Worm (Caenorhabditis elegans) whole organism, L2 larva: ENCODE data around the gene efk-1.

ENCODE experiments used
- ama-1 ChIP-seq: fragments of 150-350 bp; optimal IDR thresholded peaks from 2 replicates; lab custom pipeline; 2018; ENCODE audit warnings: inconsistent platforms
- fos-1 ChIP-seq: fragments of 150-350 bp; optimal IDR thresholded peaks from 2 replicates; lab custom pipeline; 2014; ENCODE audit warnings: missing biosample characterization, missing genetic modification characterization
- lsy-2 ChIP-seq, 2 experiments: fragments of 150-350 bp in 1 of 2; sonication (generic microtip) in 1 of 2; optimal IDR thresholded peaks; 2 replicates each; lab custom pipeline; 2014 to 2017; ENCODE audit warnings: missing biosample characterization in 2 of 2, missing genetic modification characterization in 2 of 2
- nhr-23 ChIP-seq: fragments of 150-350 bp; optimal IDR thresholded peaks from 2 replicates; lab custom pipeline; 2014; ENCODE audit warnings: missing biosample characterization, missing genetic modification reagents, missing genetic modification characterization
- nhr-237 ChIP-seq: fragments of 150-350 bp; optimal IDR thresholded peaks from 2 replicates; lab custom pipeline; 2014; ENCODE audit warnings: missing biosample characterization, missing genetic modification characterization
- sma-3 ChIP-seq: sonication (generic microtip); optimal IDR thresholded peaks from 2 replicates; lab custom pipeline; 2016; ENCODE audit warnings: missing genetic modification reagents, missing genetic modification characterization, missing compliant biosample characterization
- unc-62 ChIP-seq: fragments of 150-350 bp; optimal IDR thresholded peaks from 2 replicates; lab custom pipeline; 2014; ENCODE audit warnings: missing biosample characterization, missing genetic modification reagents, missing genetic modification characterization
- ztf-11 ChIP-seq: sonication (generic microtip); optimal IDR thresholded peaks from 2 replicates; lab custom pipeline; 2017; ENCODE audit warnings: missing biosample characterization, missing genetic modification characterization

ce11 chrIII:6216833-6217466 lies 48.6 kb upstream of the efk-1 start, which contains the start of gene hot-4:
- TF ChIP-seq sma-3 (GFP tag; lab: Kevin White, UChicago) (no peak), ztf-11 (tag; lab: Kevin White, UChicago) (no peak), unc-62 (GFP tag; lab: Kevin White, UChicago) (no peak), nhr-23 (tag; lab: Kevin White, UChicago) (no peak), fos-1 (tag; lab: Kevin White, UChicago) (no peak), ama-1 (lab: Kevin White, UChicago) (no peak), nhr-237 (tag; lab: Kevin White, UChicago) (no peak), lsy-2 (tag; optimal IDR thresholded peaks at IDR 0.05; lab: Kevin White, UChicago) (no peak)
